Fruit fly (Drosophila melanogaster): ENCODE measurements around the gene Mcm3.

The Mcm3 gene

DNA sequence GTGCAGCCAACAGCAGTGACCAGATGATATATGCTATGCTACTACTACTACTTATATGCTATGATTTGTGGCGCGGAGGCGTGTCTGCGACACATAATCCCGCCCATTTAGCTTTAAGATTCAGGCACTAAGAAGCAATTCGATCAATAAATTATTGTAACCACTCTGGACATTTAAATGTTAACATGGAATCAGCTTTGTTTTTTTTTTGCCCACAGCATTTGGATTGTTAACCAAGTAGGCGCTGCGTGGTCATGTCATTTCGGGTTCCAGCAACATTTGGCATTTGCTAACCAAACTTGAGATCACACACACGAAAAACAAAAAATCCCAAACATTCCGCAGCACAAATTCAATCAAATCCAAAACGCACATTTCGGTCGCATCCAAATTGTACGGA lies 10.7 kb upstream of the Mcm3 start, which contains the start of gene CG4198:
CG4198 (plus strand) TSS at position 301 of the 400 bp plus-strand sequence.
- TF ChIP-seq EcR (GFP tag; optimal IDR thresholded peaks at IDR 0.05) (no peak), CG8478 (optimal IDR thresholded peaks at IDR 0.05) (no peak), usp (GFP tag; optimal IDR thresholded peaks at IDR 0.05) (no peak), pan (optimal IDR thresholded peaks at IDR 0.05) (no peak), psq (optimal IDR thresholded peaks at IDR 0.05) (no peak), Dll (optimal IDR thresholded peaks at IDR 0.05) (no peak)

- TF ChIP-seq CG8478 (optimal IDR thresholded peaks at IDR 0.05) (no peak), psq (optimal IDR thresholded peaks at IDR 0.05) (no peak), EcR (GFP tag; optimal IDR thresholded peaks at IDR 0.05) (no peak), Dll (optimal IDR thresholded peaks at IDR 0.05) (no peak), usp (GFP tag; optimal IDR thresholded peaks at IDR 0.05) (no peak), pan (optimal IDR thresholded peaks at IDR 0.05) (no peak)
Observed at dm6 chrX:5317170-5317569, 6.5 kb upstream of the Mcm3 start, which contains the start of the genes CG15930 and Sas10. Gene CG15930 (minus strand): TSS chrX:5317295. Gene Sas10 (plus strand): TSS chrX:5317409.

DNA sequence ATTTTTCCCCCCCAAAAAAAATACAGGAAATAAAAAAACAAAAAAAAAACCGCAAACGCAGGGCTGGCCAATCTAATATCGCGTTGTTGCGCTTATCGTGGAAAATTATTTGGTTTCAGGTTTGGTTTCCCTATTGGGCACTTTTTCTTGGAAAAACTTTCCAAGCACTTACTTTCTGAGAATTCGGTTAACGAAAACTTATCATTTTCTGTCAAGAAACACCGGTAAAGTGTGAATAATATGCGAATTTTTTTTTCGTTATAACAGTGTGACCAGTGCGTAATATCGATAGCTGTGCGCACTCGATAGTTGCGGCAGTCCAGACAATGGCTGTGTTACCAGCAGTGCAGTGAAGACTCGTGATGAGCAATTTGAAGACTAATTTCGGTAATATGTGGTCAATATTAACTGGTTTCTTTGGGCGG lies 1.2 kb upstream of the Mcm3 start, which contains the start of gene Rnp4F:
Rnp4F (minus strand) TSS at position 238 of the 425 bp plus-strand sequence.
- TF ChIP-seq usp (GFP tag; optimal IDR thresholded peaks at IDR 0.05) (no peak), Dll (optimal IDR thresholded peaks at IDR 0.05) (no peak), EcR (GFP tag; optimal IDR thresholded peaks at IDR 0.05) (no peak), psq (optimal IDR thresholded peaks at IDR 0.05) (no peak), pan (optimal IDR thresholded peaks at IDR 0.05) (no peak), CG8478 (optimal IDR thresholded peaks at IDR 0.05) (no peak)

DNA sequence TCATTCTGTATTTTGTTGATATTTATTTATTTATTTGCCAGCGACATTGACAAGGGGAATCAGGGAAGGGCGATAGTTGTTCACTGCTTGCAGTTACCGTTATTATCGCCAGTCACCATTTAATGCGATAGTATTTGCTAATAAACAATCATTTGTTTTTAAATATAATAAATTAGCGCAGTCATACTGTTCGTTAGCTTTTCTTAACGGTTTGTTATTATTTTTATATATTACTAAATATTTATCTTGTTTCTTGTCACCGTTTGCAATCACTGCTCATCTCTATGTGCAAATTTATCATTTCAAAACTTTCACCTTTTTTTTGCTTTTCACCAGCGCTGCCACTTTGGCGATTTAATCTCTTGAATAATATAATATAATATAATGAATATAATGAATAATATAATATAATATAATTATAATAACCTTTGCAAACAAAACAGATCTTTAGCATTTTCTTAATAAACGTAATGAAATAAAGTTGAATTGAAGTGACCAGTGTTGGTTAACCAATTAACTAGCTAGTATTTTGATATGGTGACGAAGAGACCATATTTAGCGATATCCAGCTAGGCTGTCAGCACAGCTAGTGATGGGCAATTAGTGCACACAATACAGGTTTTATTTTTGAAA lies 5.7 kb downstream of the Mcm3 start, which contains the start of the genes CG3309 and XRCC1:
CG3309 (minus strand) TSS at position 82 of the 633 bp plus-strand sequence.
XRCC1 (plus strand) TSS at position 611 of the 633 bp plus-strand sequence.
- TF ChIP-seq CG8478 (optimal IDR thresholded peaks at IDR 0.05), result no peak
- TF ChIP-seq usp (GFP tag; optimal IDR thresholded peaks at IDR 0.05), result no peak
- TF ChIP-seq Dll (optimal IDR thresholded peaks at IDR 0.05), result no peak
- no peak for TF ChIP-seq psq (optimal IDR thresholded peaks at IDR 0.05)
- no peak for TF ChIP-seq EcR (GFP tag; optimal IDR thresholded peaks at IDR 0.05)
- TF ChIP-seq pan (optimal IDR thresholded peaks at IDR 0.05), result no peak

dm6 chrX:5332259-5332862 lies 8.7 kb downstream of the Mcm3 start, which contains the start of gene CanB:
Gene CanB (plus strand): TSS chrX:5332499.
- no peak for TF ChIP-seq psq (optimal IDR thresholded peaks at IDR 0.05)
- no peak for TF ChIP-seq Dll (optimal IDR thresholded peaks at IDR 0.05)
- no peak for TF ChIP-seq pan (optimal IDR thresholded peaks at IDR 0.05)
- no peak for TF ChIP-seq CG8478 (optimal IDR thresholded peaks at IDR 0.05)

DNA sequence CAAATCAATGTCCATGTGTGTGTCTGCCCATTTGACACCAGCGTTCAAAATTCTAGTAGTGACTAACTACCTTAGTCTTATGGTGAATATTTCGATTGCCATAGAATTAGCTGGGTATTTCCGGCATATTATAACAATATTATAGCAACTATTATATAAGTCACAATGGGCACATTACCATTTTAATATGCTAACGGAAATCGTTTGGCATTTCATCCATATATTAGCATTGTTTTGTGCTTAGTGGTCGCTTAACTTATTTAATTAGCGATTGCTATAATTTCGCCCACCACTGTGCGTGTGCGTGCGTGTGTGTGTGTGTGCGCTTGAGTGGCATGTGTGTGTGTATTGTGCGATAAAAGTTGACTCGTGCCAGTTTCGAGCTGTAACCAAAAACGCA lies 13.1 kb downstream of the Mcm3 start:
- TF ChIP-seq usp (GFP tag; optimal IDR thresholded peaks at IDR 0.05) (no peak), EcR (GFP tag; optimal IDR thresholded peaks at IDR 0.05) (no peak), pan (optimal IDR thresholded peaks at IDR 0.05) (no peak), psq (optimal IDR thresholded peaks at IDR 0.05) (no peak), CG8478 (optimal IDR thresholded peaks at IDR 0.05) (no peak), Dll (optimal IDR thresholded peaks at IDR 0.05) (no peak)

DNA sequence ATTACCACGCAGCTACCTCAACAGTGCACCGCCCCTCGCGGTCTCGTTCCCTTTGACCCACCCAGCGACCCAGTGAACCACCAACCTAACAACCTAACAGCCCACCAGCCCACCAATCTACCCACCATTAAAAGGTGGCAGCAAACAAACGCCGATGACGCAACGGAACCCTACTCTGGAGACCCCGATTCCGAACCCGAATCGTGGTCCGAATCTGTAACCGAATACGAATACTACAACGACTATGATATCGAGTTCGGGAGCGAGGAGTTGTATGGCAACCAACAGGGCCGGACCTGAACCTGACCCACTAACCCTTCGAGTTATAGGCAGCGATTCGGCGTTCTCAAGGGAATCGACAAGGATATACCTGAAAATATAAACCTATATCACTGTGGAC lies 13.7 kb downstream of the Mcm3 start:
- TF ChIP-seq psq (optimal IDR thresholded peaks at IDR 0.05), result no peak
- no peak for TF ChIP-seq EcR (GFP tag; optimal IDR thresholded peaks at IDR 0.05)
- no peak for TF ChIP-seq pan (optimal IDR thresholded peaks at IDR 0.05)
- TF ChIP-seq CG8478 (optimal IDR thresholded peaks at IDR 0.05), result no peak
- no peak for TF ChIP-seq Dll (optimal IDR thresholded peaks at IDR 0.05)
- TF ChIP-seq usp (GFP tag; optimal IDR thresholded peaks at IDR 0.05), result no peak

dm6 chrX:5338435-5338834 lies 14.8 kb downstream of the Mcm3 start:
- TF ChIP-seq pan (optimal IDR thresholded peaks at IDR 0.05) (no peak), usp (GFP tag; optimal IDR thresholded peaks at IDR 0.05) (no peak), Dll (optimal IDR thresholded peaks at IDR 0.05) (no peak), psq (optimal IDR thresholded peaks at IDR 0.05) (no peak), EcR (GFP tag; optimal IDR thresholded peaks at IDR 0.05) (no peak)

DNA sequence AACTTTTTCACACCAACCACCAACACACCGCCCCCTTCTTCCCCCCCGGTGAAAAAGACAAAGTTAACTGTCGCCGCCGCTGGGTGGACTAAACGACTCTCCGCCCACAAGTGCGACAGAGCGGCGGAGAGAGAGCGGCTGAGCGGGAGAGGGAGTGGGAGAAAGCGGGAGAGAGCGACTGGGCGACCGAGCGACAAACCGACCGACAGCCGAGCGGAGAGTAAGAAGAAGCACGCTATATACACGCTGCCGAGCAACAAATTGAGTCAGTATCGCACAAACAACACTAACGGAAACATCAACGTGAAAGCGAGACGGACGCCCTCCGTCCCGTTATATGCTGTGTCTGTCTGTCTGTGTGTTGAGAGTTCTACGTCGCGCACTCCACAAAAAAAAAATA lies 16.3 kb downstream of the Mcm3 start, which contains the start of gene SK:
SK (plus strand) TSS at position 267 of the 400 bp plus-strand sequence.
- TF ChIP-seq psq (optimal IDR thresholded peaks at IDR 0.05) (no peak), EcR (GFP tag; optimal IDR thresholded peaks at IDR 0.05) (no peak), Dll (optimal IDR thresholded peaks at IDR 0.05) (peak; percentile 12), CG8478 (optimal IDR thresholded peaks at IDR 0.05) (no peak)

- TF ChIP-seq pan (optimal IDR thresholded peaks at IDR 0.05) (no peak), CG8478 (optimal IDR thresholded peaks at IDR 0.05) (no peak), psq (optimal IDR thresholded peaks at IDR 0.05) (no peak), Dll (optimal IDR thresholded peaks at IDR 0.05) (no peak), usp (GFP tag; optimal IDR thresholded peaks at IDR 0.05) (no peak), EcR (GFP tag; optimal IDR thresholded peaks at IDR 0.05) (no peak)
Observed at dm6 chrX:5349899-5350575, 26.4 kb downstream of the Mcm3 start.

dm6 chrX:5357035-5357434 lies 33.4 kb downstream of the Mcm3 start:
- TF ChIP-seq CG8478 (optimal IDR thresholded peaks at IDR 0.05), result no peak
- no peak for TF ChIP-seq psq (optimal IDR thresholded peaks at IDR 0.05)
- no peak for TF ChIP-seq Dll (optimal IDR thresholded peaks at IDR 0.05)
- TF ChIP-seq EcR (GFP tag; optimal IDR thresholded peaks at IDR 0.05), result no peak
- TF ChIP-seq pan (optimal IDR thresholded peaks at IDR 0.05), result no peak
- no peak for TF ChIP-seq usp (GFP tag; optimal IDR thresholded peaks at IDR 0.05)

- TF ChIP-seq Dll (optimal IDR thresholded peaks at IDR 0.05) (no peak), psq (optimal IDR thresholded peaks at IDR 0.05) (no peak), CG8478 (optimal IDR thresholded peaks at IDR 0.05) (no peak), usp (GFP tag; optimal IDR thresholded peaks at IDR 0.05) (no peak), EcR (GFP tag; optimal IDR thresholded peaks at IDR 0.05) (no peak), pan (optimal IDR thresholded peaks at IDR 0.05) (no peak)
Observed at dm6 chrX:5358813-5359212, 35.2 kb downstream of the Mcm3 start.
